Fruit fly (Drosophila melanogaster): Measurements from ENCODE around the gene path.

DNA sequence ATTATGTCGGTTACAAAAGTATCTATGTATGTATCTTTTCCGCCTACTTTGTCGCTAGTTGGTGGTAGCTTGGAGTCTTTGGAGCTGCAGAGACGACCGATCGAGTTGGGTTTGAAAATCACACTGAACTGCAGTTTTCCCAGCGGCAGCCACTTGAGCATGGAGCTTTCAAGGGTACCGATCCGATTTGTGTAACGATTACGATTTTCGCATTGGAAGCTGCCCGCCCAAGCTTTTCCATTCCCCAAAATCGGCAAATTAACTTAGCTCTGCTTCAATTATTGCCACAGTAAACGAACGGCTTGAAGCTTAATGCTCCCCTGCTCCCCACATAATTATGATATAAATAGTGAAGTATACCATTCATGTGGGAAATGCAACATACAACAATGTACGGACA lies 16.0 kb downstream of the path start, which contains the start of gene CG32036:
- TF ChIP-seq insv (optimal IDR thresholded peaks at IDR 0.05), result no peak
- no peak for TF ChIP-seq Myc (optimal IDR thresholded peaks at IDR 0.05)
- TF ChIP-seq psq (optimal IDR thresholded peaks at IDR 0.05), result no peak
- no peak for TF ChIP-seq ttk (optimal IDR thresholded peaks at IDR 0.05)
- no peak for TF ChIP-seq h (optimal IDR thresholded peaks at IDR 0.05)
